In the genomic region with DNA sequence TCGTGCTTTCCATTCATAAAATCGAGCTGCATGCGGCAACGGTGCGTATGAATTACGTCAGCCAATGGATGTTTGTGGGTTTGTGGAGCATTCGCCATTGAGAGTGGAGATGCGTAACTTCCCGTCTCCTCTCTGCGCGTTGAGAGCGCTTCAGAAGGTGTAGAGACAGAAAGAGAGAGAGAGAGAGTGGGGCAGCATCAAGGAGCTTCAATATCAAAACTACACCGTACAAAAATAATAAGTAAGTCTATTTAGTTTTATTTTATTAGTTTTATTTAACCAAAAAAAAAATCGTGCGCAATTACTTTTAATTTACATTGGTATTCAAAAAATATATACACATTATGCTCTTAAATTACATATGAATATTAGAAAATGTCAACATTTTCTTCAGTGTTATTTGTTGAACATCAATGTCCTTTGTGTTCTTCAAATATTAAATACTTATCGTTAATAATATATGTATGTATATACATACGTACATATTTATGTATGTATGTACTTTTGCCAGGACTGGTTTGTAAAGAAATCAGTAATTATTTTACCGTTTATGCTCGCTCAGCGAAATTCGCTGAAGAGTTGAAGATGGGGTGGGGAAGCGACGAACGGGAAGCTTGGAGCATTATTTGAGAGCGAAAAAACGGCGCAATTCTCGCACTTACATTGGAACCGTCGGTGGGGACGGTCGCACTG, we compare ENCODE assay signal across 5 fruit fly cellular contexts.
A peak's percentile ranks its signal among the peaks of the same experiment; 100 is the strongest.
TF ChIP-seq lines count a peak whose summit lies in the region.

TSS of gene CG10365 (plus strand) at position 652 of the 693 bp plus-strand sequence.

- TF ChIP-seq CTCF in whole organism, embryonic (GFP tag; optimal IDR thresholded peaks at IDR 0.05; lab: Kevin White, UChicago): no peak

TF ChIP-seq in whole organism, adult, 20 proteins besides CTCF, POLR2A, EP300 and RAD21:
- TF ChIP-seq CG14711 (tag; optimal IDR thresholded peaks at IDR 0.05; lab: Kevin White, UChicago) (peak; percentile 83), cnc (optimal IDR thresholded peaks at IDR 0.05; lab: Kevin White, UChicago) (no peak), kay (GFP tag; lab: Kevin White, UChicago; ENCODE audit: borderline replicate concordance) (peak; percentile 81), CG12768 (GFP tag; optimal IDR thresholded peaks at IDR 0.05; lab: Kevin White, UChicago) (no peak), CG7101 (tag; optimal IDR thresholded peaks at IDR 0.05; lab: Kevin White, UChicago) (peak; percentile 78), bab1 (GFP tag; optimal IDR thresholded peaks at IDR 0.05; lab: Kevin White, UChicago) (no peak), Crg-1 (GFP tag; optimal IDR thresholded peaks at IDR 0.05; lab: Kevin White, UChicago) (no peak), tj (GFP tag; optimal IDR thresholded peaks at IDR 0.05; lab: Kevin White, UChicago) (peak; percentile 98), CG5204 (GFP tag; optimal IDR thresholded peaks at IDR 0.05; lab: Kevin White, UChicago) (peak; percentile 27), CG7045 (GFP tag; optimal IDR thresholded peaks at IDR 0.05; lab: Kevin White, UChicago) (peak; percentile 73), CG33017 (tag; optimal IDR thresholded peaks at IDR 0.05; lab: Kevin White, UChicago) (peak; percentile 83), Clk (GFP tag; optimal IDR thresholded peaks at IDR 0.05; lab: Kevin White, UChicago) (no peak), pad (GFP tag; optimal IDR thresholded peaks at IDR 0.05; lab: Kevin White, UChicago) (peak; percentile 98)
TF ChIP-seq in whole organism, adult: peak in this region for 8.

TF ChIP-seq in whole organism, embryonic, 481 proteins besides CTCF, POLR2A, EP300 and RAD21 (continues in another document):
- TF ChIP-seq usp (GFP tag; optimal IDR thresholded peaks at IDR 0.05; lab: Kevin White, UChicago): no peak
- TF ChIP-seq CG1792 (GFP tag; optimal IDR thresholded peaks at IDR 0.05; lab: Kevin White, UChicago): no peak
- TF ChIP-seq Asciz (GFP tag; optimal IDR thresholded peaks at IDR 0.05; lab: Kevin White, UChicago): peak; percentile 87
- no peak for TF ChIP-seq ftz-f1 (GFP tag; optimal IDR thresholded peaks at IDR 0.05; lab: Kevin White, UChicago)
- TF ChIP-seq CG7556 (GFP tag; optimal IDR thresholded peaks at IDR 0.05; lab: Kevin White, UChicago): peak; percentile 96
- peak; percentile 81 for TF ChIP-seq CG9215 (GFP tag; IDR thresholded peaks at IDR 0.05; lab: Robert Waterston, UW)
- peak; percentile 68 for TF ChIP-seq CG4730 (GFP tag; IDR thresholded peaks at IDR 0.05; lab: Robert Waterston, UW)
- 0 out of 3 replicates have a peak, but pooled peaks have one; percentile 28 for TF ChIP-seq CG2889 (GFP tag; IDR thresholded peaks at IDR 0.05; lab: Robert Waterston, UW)
- no peak for TF ChIP-seq stwl (tag; optimal IDR thresholded peaks at IDR 0.05; lab: Kevin White, UChicago)
- no peak for TF ChIP-seq CG12744 (GFP tag; optimal IDR thresholded peaks at IDR 0.05; lab: Kevin White, UChicago)
- peak; percentile 79 for TF ChIP-seq run (tag; optimal IDR thresholded peaks at IDR 0.05; lab: Kevin White, UChicago)
- TF ChIP-seq CG8478 (optimal IDR thresholded peaks at IDR 0.05; lab: Kevin White, UChicago): no peak
- peak; percentile 36 for TF ChIP-seq sug (tag; optimal IDR thresholded peaks at IDR 0.05; lab: Kevin White, UChicago)
- TF ChIP-seq CG2120 (GFP tag; optimal IDR thresholded peaks at IDR 0.05; lab: Kevin White, UChicago): peak; percentile 81
- peak; percentile 87 for TF ChIP-seq CG9437 (GFP tag; optimal IDR thresholded peaks at IDR 0.05; lab: Kevin White, UChicago)
- TF ChIP-seq Nf-YB (GFP tag; optimal IDR thresholded peaks at IDR 0.05; lab: Kevin White, UChicago): peak; percentile 77
- no peak for TF ChIP-seq CG10431 (GFP tag; optimal IDR thresholded peaks at IDR 0.05; lab: Kevin White, UChicago)

TF ChIP-seq in whole organism, prepupa, 60 proteins besides CTCF, POLR2A, EP300 and RAD21 (continues in another document):
- TF ChIP-seq CG11294 (GFP tag; IDR thresholded peaks at IDR 0.05; lab: Robert Waterston, UW) (peak; percentile 77; the same call in 1 of the 2 replicates), spab (GFP tag; optimal IDR thresholded peaks at IDR 0.05; lab: Kevin White, UChicago) (peak; percentile 81), CG15336 (GFP tag; IDR thresholded peaks at IDR 0.05; lab: Robert Waterston, UW) (peak; percentile 97), CG6163 (GFP tag; IDR thresholded peaks at IDR 0.05; lab: Robert Waterston, UW) (peak; percentile 90), Hr38 (GFP tag; optimal IDR thresholded peaks at IDR 0.05; lab: Kevin White, UChicago) (no peak), CG6808 (GFP tag; optimal IDR thresholded peaks at IDR 0.05; lab: Kevin White, UChicago) (peak; percentile 77), acj6 (GFP tag; optimal IDR thresholded peaks at IDR 0.05; lab: Kevin White, UChicago) (peak; percentile 89), Gug (GFP tag; IDR thresholded peaks at IDR 0.05; lab: Robert Waterston, UW) (peak; percentile 88), CG8119 (GFP tag; IDR thresholded peaks at IDR 0.05; lab: Robert Waterston, UW) (peak; percentile 97), Eip93F (GFP tag; optimal IDR thresholded peaks at IDR 0.05; lab: Kevin White, UChicago) (peak; percentile 44), Hr4 (GFP tag; optimal IDR thresholded peaks at IDR 0.05; lab: Kevin White, UChicago) (peak; percentile 80), CG9139 (GFP tag; optimal IDR thresholded peaks at IDR 0.05; lab: Kevin White, UChicago) (peak; percentile 55), topi (GFP tag; optimal IDR thresholded peaks at IDR 0.05; lab: Kevin White, UChicago) (peak; percentile 74), fkh (GFP tag; optimal IDR thresholded peaks at IDR 0.05; lab: Kevin White, UChicago) (no peak), pdm3 (GFP tag; optimal IDR thresholded peaks at IDR 0.05; lab: Kevin White, UChicago) (peak; percentile 79), CG8319 (GFP tag; optimal IDR thresholded peaks at IDR 0.05; lab: Kevin White, UChicago) (peak; percentile 79), fd85E (GFP tag; optimal IDR thresholded peaks at IDR 0.05; lab: Kevin White, UChicago) (peak; percentile 81), CG10631 (GFP tag; optimal IDR thresholded peaks at IDR 0.05; lab: Kevin White, UChicago) (peak; percentile 93)

TF ChIP-seq in whole organism, pupa, 21 proteins besides CTCF, POLR2A, EP300 and RAD21 (continues in another document):
- peak; percentile 89 for TF ChIP-seq CG14655 (GFP tag; optimal IDR thresholded peaks at IDR 0.05; lab: Kevin White, UChicago)
- no peak for TF ChIP-seq fd96Ca (GFP tag; IDR thresholded peaks at IDR 0.05; lab: Robert Waterston, UW)
- TF ChIP-seq D1 (tag; optimal IDR thresholded peaks at IDR 0.05; lab: Kevin White, UChicago): peak; percentile 96
- TF ChIP-seq CG10348 (GFP tag; IDR thresholded peaks at IDR 0.05; lab: Robert Waterston, UW): no peak; the same call in 1 of the 2 replicates
- TF ChIP-seq CG12605 (GFP tag; IDR thresholded peaks at IDR 0.05; lab: Robert Waterston, UW): peak; percentile 93
- TF ChIP-seq CG8159 (tag; optimal IDR thresholded peaks at IDR 0.05; lab: Kevin White, UChicago): peak; percentile 97
- peak; percentile 45 for TF ChIP-seq gl (tag; optimal IDR thresholded peaks at IDR 0.05; lab: Kevin White, UChicago)
- TF ChIP-seq Ets98B (GFP tag; IDR thresholded peaks at IDR 0.05; lab: Robert Waterston, UW): peak; percentile 78
- TF ChIP-seq CG32121 (GFP tag; IDR thresholded peaks at IDR 0.05; lab: Robert Waterston, UW): peak; percentile 88
- TF ChIP-seq Pif1B (GFP tag; optimal IDR thresholded peaks at IDR 0.05; lab: Kevin White, UChicago): peak; percentile 56
- TF ChIP-seq CG8301 (tag; optimal IDR thresholded peaks at IDR 0.05; lab: Kevin White, UChicago): peak; percentile 94
- TF ChIP-seq EcR (GFP tag; optimal IDR thresholded peaks at IDR 0.05; lab: Kevin White, UChicago): peak; percentile 41
- TF ChIP-seq CG9948 (tag; optimal IDR thresholded peaks at IDR 0.05; lab: Kevin White, UChicago): peak; percentile 96
- peak; percentile 94 for TF ChIP-seq CG17806 (tag; optimal IDR thresholded peaks at IDR 0.05; lab: Kevin White, UChicago)
- peak; percentile 86 for TF ChIP-seq rn (GFP tag; IDR thresholded peaks at IDR 0.05; lab: Robert Waterston, UW)
- TF ChIP-seq CG4496 (GFP tag; IDR thresholded peaks at IDR 0.05; lab: Robert Waterston, UW): peak; percentile 90
- peak; percentile 93 for TF ChIP-seq CG15710 (tag; optimal IDR thresholded peaks at IDR 0.05; lab: Kevin White, UChicago)
- peak; percentile 70 for TF ChIP-seq Pif1A (GFP tag; optimal IDR thresholded peaks at IDR 0.05; lab: Kevin White, UChicago)
- TF ChIP-seq CG13204 (GFP tag; optimal IDR thresholded peaks at IDR 0.05; lab: Kevin White, UChicago): peak; percentile 55
- peak; percentile 86 for TF ChIP-seq CG34367 (tag; optimal IDR thresholded peaks at IDR 0.05; lab: Kevin White, UChicago)

TF ChIP-seq in whole organism, wandering third instar larva, 38 proteins besides CTCF, POLR2A, EP300 and RAD21 (continues in another document):
- no peak for TF ChIP-seq Hr78 (GFP tag; optimal IDR thresholded peaks at IDR 0.05; lab: Kevin White, UChicago)
- no peak for TF ChIP-seq Jra (GFP tag; optimal IDR thresholded peaks at IDR 0.05; lab: Kevin White, UChicago)
- TF ChIP-seq rgr (GFP tag; optimal IDR thresholded peaks at IDR 0.05; lab: Kevin White, UChicago): peak; percentile 85
- peak; percentile 43 for TF ChIP-seq ey (GFP tag; optimal IDR thresholded peaks at IDR 0.05; lab: Kevin White, UChicago)
- peak; percentile 18 for TF ChIP-seq Vsx2 (GFP tag; optimal IDR thresholded peaks at IDR 0.05; lab: Kevin White, UChicago; ENCODE audit: partially characterized antibody)
- no peak for TF ChIP-seq Abd-B (GFP tag; optimal IDR thresholded peaks at IDR 0.05; lab: Kevin White, UChicago)
- no peak for TF ChIP-seq Rel (GFP tag; optimal IDR thresholded peaks at IDR 0.05; lab: Kevin White, UChicago)
- peak; percentile 2 for TF ChIP-seq Rel (tag; optimal IDR thresholded peaks at IDR 0.05; lab: Kevin White, UChicago)
- no peak for TF ChIP-seq br (GFP tag; optimal IDR thresholded peaks at IDR 0.05; lab: Kevin White, UChicago)
- peak; percentile 76 for TF ChIP-seq h (GFP tag; optimal IDR thresholded peaks at IDR 0.05; lab: Kevin White, UChicago)
- TF ChIP-seq brk (GFP tag; optimal IDR thresholded peaks at IDR 0.05; lab: Kevin White, UChicago): peak; percentile 69
- TF ChIP-seq CG9705 (GFP tag; optimal IDR thresholded peaks at IDR 0.05; lab: Kevin White, UChicago): peak; percentile 21
- TF ChIP-seq N (GFP tag; optimal IDR thresholded peaks at IDR 0.05; lab: Kevin White, UChicago): no peak
- peak; percentile 76 for TF ChIP-seq HLH106 (tag; optimal IDR thresholded peaks at IDR 0.05; lab: Kevin White, UChicago)
- no peak for TF ChIP-seq GATAd (GFP tag; optimal IDR thresholded peaks at IDR 0.05; lab: Kevin White, UChicago)
- TF ChIP-seq Dif (GFP tag; optimal IDR thresholded peaks at IDR 0.05; lab: Kevin White, UChicago; ENCODE audit: partially characterized antibody): peak; percentile 88
- TF ChIP-seq Myc (optimal IDR thresholded peaks at IDR 0.05; lab: Kevin White, UChicago): no peak
- peak; percentile 81 for TF ChIP-seq fru (GFP tag; optimal IDR thresholded peaks at IDR 0.05; lab: Kevin White, UChicago)
- TF ChIP-seq lola (GFP tag; optimal IDR thresholded peaks at IDR 0.05; lab: Kevin White, UChicago): no peak
- peak; percentile 7 for TF ChIP-seq tai (GFP tag; optimal IDR thresholded peaks at IDR 0.05; lab: Kevin White, UChicago)
- TF ChIP-seq Dfd (GFP tag; optimal IDR thresholded peaks at IDR 0.05; lab: Kevin White, UChicago): no peak
- TF ChIP-seq usp (GFP tag; optimal IDR thresholded peaks at IDR 0.05; lab: Kevin White, UChicago): no peak
